Fruit fly (Drosophila melanogaster) whole organism, embryonic: ENCODE results near the gene Tsp29Fb.

ENCODE experiments used
- Awh ChIP-seq: fragments of 200-800 bp; sonication (Bioruptor generic); IDR thresholded peaks from 2 replicates; pipeline ENCODE4, ENCODE4 v1.3.6; 2022; ENCODE audit warnings: missing biosample characterization, missing genetic modification characterization
- B-H2 ChIP-seq: fragments of 200-800 bp; sonication (Bioruptor generic); optimal IDR thresholded peaks from 2 replicates; lab custom pipeline; 2018; ENCODE audit warnings: missing biosample characterization, mild to moderate bottlenecking, missing genetic modification characterization
- Bgb ChIP-seq: fragments of 200-800 bp; sonication (Bioruptor generic); IDR thresholded peaks from 2 replicates; pipeline ENCODE4 v1.3.6; 2022; ENCODE audit warnings: missing biosample characterization, missing genetic modification characterization; ENCODE audit not compliant: partially characterized antibody
- CG10267 ChIP-seq: fragments of 200-800 bp; sonication (Bioruptor generic); optimal IDR thresholded peaks from 2 replicates; lab custom pipeline; 2018; ENCODE audit warnings: missing biosample characterization, mild to moderate bottlenecking, missing genetic modification characterization, moderate library complexity
- CG12391 ChIP-seq: fragments of 200-800 bp; sonication (Bioruptor generic); optimal IDR thresholded peaks from 3 replicates; lab custom pipeline; 2018; ENCODE audit warnings: missing biosample characterization, mild to moderate bottlenecking, missing genetic modification characterization, moderate library complexity
- CG12769 ChIP-seq: fragments of 200-800 bp; sonication (Bioruptor generic); optimal IDR thresholded peaks from 2 replicates; lab custom pipeline; 2019; ENCODE audit warnings: missing biosample characterization, mild to moderate bottlenecking, missing genetic modification characterization, moderate library complexity
- CG13287 ChIP-seq: fragments of 200-800 bp; sonication (Bioruptor generic); IDR thresholded peaks from 2 replicates; pipeline ENCODE4 v1.3.6; 2022; ENCODE audit warnings: missing biosample characterization, missing genetic modification characterization; ENCODE audit not compliant: partially characterized antibody
- CG13624 ChIP-seq: fragments of 200-800 bp; sonication (Bioruptor generic); optimal IDR thresholded peaks from 2 replicates; lab custom pipeline; 2016; ENCODE audit warnings: missing biosample characterization, missing genetic modification characterization
- CG14710 ChIP-seq: fragments of 200-800 bp; sonication (Bioruptor generic); optimal IDR thresholded peaks from 3 replicates; lab custom pipeline; 2019; ENCODE audit warnings: missing biosample characterization, mild to moderate bottlenecking, missing genetic modification characterization, moderate library complexity
- CG14860 ChIP-seq: fragments of 200-800 bp; sonication (Bioruptor generic); IDR thresholded peaks from 3 replicates; pipeline ENCODE4 v1.3.6; 2022; ENCODE audit warnings: missing biosample characterization, missing genetic modification characterization; ENCODE audit not compliant: partially characterized antibody
- CG16813 ChIP-seq: fragments of 200-800 bp; sonication (Bioruptor generic); IDR thresholded peaks from 3 replicates; pipeline ENCODE4 v1.3.6; 2022; ENCODE audit warnings: missing biosample characterization, missing genetic modification characterization; ENCODE audit not compliant: partially characterized antibody
- CG17385 ChIP-seq: fragments of 200-800 bp; sonication (Bioruptor generic); optimal IDR thresholded peaks from 3 replicates; lab custom pipeline; 2018; ENCODE audit warnings: missing biosample characterization, mild to moderate bottlenecking, missing genetic modification characterization
- CG2129 ChIP-seq: fragments of 200-800 bp; sonication (Bioruptor generic); IDR thresholded peaks from 2 replicates; pipeline ENCODE4 v1.3.6; 2022; ENCODE audit warnings: missing biosample characterization, missing genetic modification characterization; ENCODE audit not compliant: partially characterized antibody
- CG2199 ChIP-seq: fragments of 200-800 bp; sonication (Bioruptor generic); IDR thresholded peaks from 3 replicates; pipeline ENCODE4 v1.3.6; 2022; ENCODE audit warnings: missing biosample characterization, missing genetic modification characterization
- CG2678 ChIP-seq: fragments of 200-800 bp; sonication (Bioruptor generic); optimal IDR thresholded peaks from 3 replicates; lab custom pipeline; 2019; ENCODE audit warnings: missing biosample characterization, mild to moderate bottlenecking, missing genetic modification characterization, moderate library complexity
- CG32532 ChIP-seq: fragments of 200-800 bp; sonication (Bioruptor generic); IDR thresholded peaks from 2 replicates; pipeline ENCODE4 v1.3.6; 2022; ENCODE audit warnings: missing biosample characterization, missing genetic modification characterization
- CG33213 ChIP-seq: fragments of 200-800 bp; sonication (Bioruptor generic); optimal IDR thresholded peaks from 3 replicates; lab custom pipeline; 2016; ENCODE audit warnings: missing biosample characterization, missing genetic modification characterization
- CG4617 ChIP-seq: fragments of 200-800 bp; sonication (Bioruptor generic); optimal IDR thresholded peaks from 3 replicates; lab custom pipeline; 2016; ENCODE audit warnings: missing biosample characterization, missing genetic modification characterization, borderline replicate concordance
- CG6791 ChIP-seq: fragments of 200-800 bp; sonication (Bioruptor generic); IDR thresholded peaks from 3 replicates; pipeline ENCODE4 v1.3.6; 2022; ENCODE audit warnings: missing biosample characterization, missing genetic modification characterization; ENCODE audit not compliant: partially characterized antibody
- CG7745 ChIP-seq: fragments of 200-800 bp; sonication (Bioruptor generic); optimal IDR thresholded peaks from 2 replicates; lab custom pipeline; 2018; ENCODE audit warnings: missing biosample characterization, mild to moderate bottlenecking, missing genetic modification characterization, moderate library complexity
- CG8281 ChIP-seq: fragments of 200-800 bp; sonication (Bioruptor generic); optimal IDR thresholded peaks from 2 replicates; lab custom pipeline; 2018; ENCODE audit warnings: missing biosample characterization, mild to moderate bottlenecking, missing genetic modification characterization, moderate library complexity
- CG8290 ChIP-seq, 3 experiments: fragments of 200-800 bp; sonication (Bioruptor generic); optimal IDR thresholded peaks; 2 replicates each; lab custom pipeline; 2016 to 2019; ENCODE audit warnings: missing biosample characterization in 3 of 3, missing genetic modification characterization in 3 of 3, mild to moderate bottlenecking in 2 of 3, moderate library complexity in 1 of 3
- CG8359 ChIP-seq: fragments of 200-800 bp; sonication (Bioruptor generic); optimal IDR thresholded peaks from 2 replicates; lab custom pipeline; 2017; ENCODE audit warnings: missing biosample characterization, mild to moderate bottlenecking, missing genetic modification characterization, borderline replicate concordance
- Dbx ChIP-seq: fragments of 200-800 bp; sonication (Bioruptor generic); IDR thresholded peaks from 3 replicates; pipeline ENCODE4 v1.3.6; 2022; ENCODE audit warnings: missing biosample characterization, missing genetic modification characterization
- Dfd ChIP-seq, 2 experiments: fragments of >200 bp; optimal IDR thresholded peaks; 2 replicates each; lab custom pipeline; 2017; ENCODE audit warnings: missing biosample characterization in 2 of 2, missing genetic modification characterization in 2 of 2
- Dll ChIP-seq: fragments of 200-800 bp; sonication (Bioruptor generic); IDR thresholded peaks from 4 replicates; pipeline ENCODE4 v1.3.6; 2022; ENCODE audit warnings: missing biosample characterization, missing genetic modification characterization; ENCODE audit not compliant: partially characterized antibody
- Doc3 ChIP-seq: fragments of 200-800 bp; sonication (Bioruptor generic); IDR thresholded peaks from 3 replicates; pipeline ENCODE4 v1.3.6; 2022; ENCODE audit warnings: missing biosample characterization, missing genetic modification characterization; ENCODE audit not compliant: partially characterized antibody
- Ets65A ChIP-seq: fragments of 200-800 bp; sonication (Bioruptor generic); peaks from one replicate; lab custom pipeline; 2016; ENCODE audit warnings: missing biosample characterization, missing genetic modification characterization
- Ets97D ChIP-seq: fragments of 200-800 bp; sonication (Bioruptor generic); optimal IDR thresholded peaks from 3 replicates; lab custom pipeline; 2016; ENCODE audit warnings: missing biosample characterization, missing genetic modification characterization
- Hmx ChIP-seq: fragments of 200-800 bp; sonication (Bioruptor generic); optimal IDR thresholded peaks from 2 replicates; lab custom pipeline; 2016; ENCODE audit warnings: missing biosample characterization, missing genetic modification characterization
- MBD-R2 ChIP-seq: fragments of 200-800 bp; sonication (Bioruptor generic); IDR thresholded peaks from 2 replicates; pipeline ENCODE4 v1.3.6; 2022; ENCODE audit warnings: missing biosample characterization, missing genetic modification characterization
- MESR4 ChIP-seq: fragments of 200-800 bp; sonication (Bioruptor generic); optimal IDR thresholded peaks from 2 replicates; lab custom pipeline; 2018; ENCODE audit warnings: missing biosample characterization, mild to moderate bottlenecking, missing genetic modification characterization, moderate library complexity
- Nf-YC ChIP-seq: fragments of 200-800 bp; optimal IDR thresholded peaks from 3 replicates; lab custom pipeline; 2019; ENCODE audit warnings: missing biosample characterization, mild to moderate bottlenecking, missing genetic modification characterization, moderate library complexity
- Pdp1 ChIP-seq, 2 experiments: fragments of 200-800 bp; sonication (Bioruptor generic); optimal IDR thresholded peaks; 3 replicates each; lab custom pipeline; 2016; ENCODE audit warnings: missing biosample characterization in 2 of 2, missing genetic modification characterization in 2 of 2, mild to moderate bottlenecking in 1 of 2, moderate library complexity in 1 of 2
- Sox100B ChIP-seq: fragments of 200-800 bp; sonication (Bioruptor generic); optimal IDR thresholded peaks from 3 replicates; lab custom pipeline; 2018; ENCODE audit warnings: missing biosample characterization, mild to moderate bottlenecking, missing genetic modification characterization
- Sry-δ ChIP-seq: fragments of 200-800 bp; sonication (Bioruptor generic); optimal IDR thresholded peaks from 2 replicates; lab custom pipeline; 2016; ENCODE audit warnings: missing biosample characterization, missing genetic modification characterization
- bbx ChIP-seq: fragments of 200-800 bp; sonication (Bioruptor generic); IDR thresholded peaks from 2 replicates; pipeline ENCODE4 v1.3.6; 2022; ENCODE audit warnings: missing biosample characterization, missing genetic modification characterization; ENCODE audit not compliant: partially characterized antibody
- chinmo ChIP-seq: fragments of 200-800 bp; sonication (Bioruptor generic); IDR thresholded peaks from 4 replicates; pipeline ENCODE4 v1.3.6; 2022; ENCODE audit warnings: missing biosample characterization, missing genetic modification characterization; ENCODE audit not compliant: partially characterized antibody
- eve ChIP-seq, 2 experiments: fragments of >200 bp; optimal IDR thresholded peaks; 2 replicates each; lab custom pipeline; 2017; ENCODE audit warnings: missing biosample characterization in 2 of 2, missing genetic modification characterization in 2 of 2
- fru ChIP-seq: fragments of >200 bp; optimal IDR thresholded peaks from 2 replicates; lab custom pipeline; 2017
- gcm ChIP-seq: fragments of 200-800 bp; sonication (Bioruptor generic); optimal IDR thresholded peaks from 2 replicates; lab custom pipeline; 2019; ENCODE audit warnings: missing biosample characterization, mild to moderate bottlenecking, missing genetic modification characterization, moderate library complexity
- hbn ChIP-seq: fragments of 200-800 bp; sonication (Bioruptor generic); IDR thresholded peaks from 2 replicates; pipeline ENCODE4 v1.3.6; 2022; ENCODE audit warnings: missing biosample characterization, missing genetic modification characterization; ENCODE audit not compliant: partially characterized antibody
- mirr ChIP-seq: fragments of 200-800 bp; sonication (Bioruptor generic); optimal IDR thresholded peaks from 3 replicates; lab custom pipeline; 2018; ENCODE audit warnings: missing biosample characterization, mild to moderate bottlenecking, missing genetic modification characterization
- stc ChIP-seq: fragments of 200-800 bp; sonication (Bioruptor generic); IDR thresholded peaks from 2 replicates; pipeline ENCODE4 v1.3.6; 2022; ENCODE audit warnings: missing biosample characterization, missing genetic modification characterization
- stwl ChIP-seq: fragments of 200-800 bp; sonication (Bioruptor generic); optimal IDR thresholded peaks from 3 replicates; lab custom pipeline; 2018; ENCODE audit warnings: missing biosample characterization, mild to moderate bottlenecking, missing genetic modification characterization, moderate library complexity
- tna ChIP-seq: fragments of 200-800 bp; sonication (Bioruptor generic); IDR thresholded peaks from 2 replicates; pipeline ENCODE4 v1.3.6; 2022; ENCODE audit warnings: missing biosample characterization, missing genetic modification characterization; ENCODE audit not compliant: partially characterized antibody
- yki ChIP-seq: fragments of >200 bp; optimal IDR thresholded peaks from 3 replicates; lab custom pipeline; 2018
- zen2 ChIP-seq: fragments of 200-800 bp; sonication (Bioruptor generic); IDR thresholded peaks from 3 replicates; pipeline ENCODE4 v1.3.6; 2022; ENCODE audit warnings: missing biosample characterization, missing genetic modification characterization; ENCODE audit not compliant: partially characterized antibody

Gene Tsp29Fb

DNA sequence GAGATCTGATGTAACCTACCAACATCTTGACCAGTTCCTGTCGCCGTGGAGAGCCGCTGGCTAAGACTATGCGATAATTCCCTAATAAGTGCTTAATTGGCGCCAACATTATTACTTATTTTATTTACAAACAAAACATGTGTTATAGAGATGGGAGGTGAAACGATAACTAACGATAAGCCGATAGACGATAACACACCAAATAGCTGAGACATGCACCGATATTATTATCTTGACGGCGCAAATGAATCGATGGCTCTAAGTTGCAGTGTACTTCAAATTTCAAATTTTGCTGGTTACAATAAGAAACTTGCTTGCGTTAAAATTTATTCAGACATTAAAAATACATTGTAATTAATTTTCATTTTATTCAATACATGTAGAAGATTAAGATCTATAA, 5.9 kb downstream of the Tsp29Fb start, which contains the start of gene CG9515 (continued):
- TF ChIP-seq Ets65A = peak; percentile 83
- peak in 1 of 2 experiments; percentile 19 for TF ChIP-seq Pdp1 (GFP tag; optimal IDR thresholded peaks at IDR 0.05; lab: Kevin White, UChicago)
- peak; percentile 16 for TF ChIP-seq CG33213
- peak; percentile 10 for TF ChIP-seq gcm (GFP tag; lab: Kevin White, UChicago)
- TF ChIP-seq CG8359 = no peak
- peak; percentile 10 for TF ChIP-seq Nf-YC (tag; lab: Kevin White, UChicago)
- TF ChIP-seq CG14710 (tag; lab: Kevin White, UChicago) = peak; percentile 45
- no peak for TF ChIP-seq Dfd (GFP tag; optimal IDR thresholded peaks at IDR 0.05; lab: Kevin White, UChicago)
- TF ChIP-seq bbx (GFP tag; lab: Robert Waterston, UW) = peak; percentile 88
- peak; percentile 5 for TF ChIP-seq CG12391 (tag; lab: Kevin White, UChicago)
- peak; percentile 66 for TF ChIP-seq Ets97D
- TF ChIP-seq stc = no peak
- peak; percentile 93 for TF ChIP-seq CG14860
- TF ChIP-seq Awh (GFP tag; lab: Robert Waterston, UW) = no peak
- peak; percentile 86 for TF ChIP-seq Dll (GFP tag; lab: Robert Waterston, UW)
- peak; percentile 27 for TF ChIP-seq CG13624 (GFP tag; lab: Kevin White, UChicago)
- TF ChIP-seq stwl = peak; percentile 99
- TF ChIP-seq Sry-δ = peak; percentile 92
- TF ChIP-seq MBD-R2 = peak; percentile 82
- peak; percentile 96 for TF ChIP-seq zen2
- peak; percentile 98 for TF ChIP-seq CG6791 (GFP tag; lab: Robert Waterston, UW)
- TF ChIP-seq Bgb = peak; percentile 95
- TF ChIP-seq CG2199 (GFP tag; lab: Robert Waterston, UW) = 0 out of 3 replicates have a peak, but pooled peaks have one; percentile 55
- TF ChIP-seq Dbx (GFP tag; lab: Robert Waterston, UW) = no peak
- TF ChIP-seq mirr = peak; percentile 56
- TF ChIP-seq hbn (GFP tag; lab: Robert Waterston, UW) = peak; percentile 74
- peak in 1 of 2 experiments; percentile 17 for TF ChIP-seq eve (GFP tag; optimal IDR thresholded peaks at IDR 0.05; lab: Kevin White, UChicago)
- TF ChIP-seq CG32532 (GFP tag; lab: Robert Waterston, UW) = 0 out of 2 replicates have a peak, but pooled peaks have one; percentile 8
- TF ChIP-seq Doc3 (GFP tag; lab: Robert Waterston, UW) = peak; percentile 71
- TF ChIP-seq CG16813 (GFP tag; lab: Robert Waterston, UW) = peak; percentile 83
- TF ChIP-seq CG12769 (tag; lab: Kevin White, UChicago) = peak; percentile 14
- no peak for TF ChIP-seq CG8281 (tag; lab: Kevin White, UChicago)
- no peak for TF ChIP-seq fru (lab: Kevin White, UChicago)
- peak; percentile 27 for TF ChIP-seq B-H2
- peak; percentile 21 for TF ChIP-seq MESR4
- TF ChIP-seq tna (GFP tag; lab: Robert Waterston, UW) = peak; percentile 90
- peak; percentile 22 for TF ChIP-seq CG10267 (tag; lab: Kevin White, UChicago)
- TF ChIP-seq Sox100B (GFP tag; lab: Kevin White, UChicago) = no peak
- TF ChIP-seq CG7745 (tag; lab: Kevin White, UChicago) = no peak
- TF ChIP-seq CG17385 (GFP tag; lab: Kevin White, UChicago) = no peak
- no peak for TF ChIP-seq CG2678 (tag; lab: Kevin White, UChicago)
- peak; percentile 97 for TF ChIP-seq chinmo (GFP tag; lab: Robert Waterston, UW)
- TF ChIP-seq CG8290 (GFP tag; optimal IDR thresholded peaks at IDR 0.05; lab: Kevin White, UChicago) = no peak
- peak in 1 of 2 experiments; percentile 52 for TF ChIP-seq CG8290 (tag; optimal IDR thresholded peaks at IDR 0.05; lab: Kevin White, UChicago)
- TF ChIP-seq CG13287 (GFP tag; lab: Robert Waterston, UW) = peak; percentile 92
- peak; percentile 56; the same call in 1 of the 2 replicates for TF ChIP-seq CG2129 (GFP tag; lab: Robert Waterston, UW)
- TF ChIP-seq CG4617 (GFP tag; lab: Kevin White, UChicago) = peak; percentile 15
- TF ChIP-seq Hmx (GFP tag; lab: Kevin White, UChicago) = no peak
- TF ChIP-seq yki (lab: Kevin White, UChicago) = no peak
